Worm (Caenorhabditis elegans) whole organism, L2 larva: ENCODE data around the gene srm-5.

Source experiments
- lin-13 ChIP-seq: fragments of 150-350 bp; optimal IDR thresholded peaks from 2 replicates; lab custom pipeline; 2014; ENCODE audit warnings: missing biosample characterization, missing genetic modification reagents, missing genetic modification characterization
- lin-39 ChIP-seq: fragments of 150-350 bp; optimal IDR thresholded peaks from 2 replicates; lab custom pipeline; 2014; ENCODE audit warnings: missing biosample characterization, missing genetic modification reagents, missing genetic modification characterization
- lsy-2 ChIP-seq, 2 experiments: fragments of 150-350 bp in 1 of 2; sonication (generic microtip) in 1 of 2; optimal IDR thresholded peaks; 2 replicates each; lab custom pipeline; 2014 to 2017; ENCODE audit warnings: missing biosample characterization in 2 of 2, missing genetic modification characterization in 2 of 2
- nhr-25 ChIP-seq: fragments of 150-350 bp; sonication (generic microtip); optimal IDR thresholded peaks from 3 replicates; lab custom pipeline; 2014; ENCODE audit warnings: missing biosample characterization, missing genetic modification characterization

DNA sequence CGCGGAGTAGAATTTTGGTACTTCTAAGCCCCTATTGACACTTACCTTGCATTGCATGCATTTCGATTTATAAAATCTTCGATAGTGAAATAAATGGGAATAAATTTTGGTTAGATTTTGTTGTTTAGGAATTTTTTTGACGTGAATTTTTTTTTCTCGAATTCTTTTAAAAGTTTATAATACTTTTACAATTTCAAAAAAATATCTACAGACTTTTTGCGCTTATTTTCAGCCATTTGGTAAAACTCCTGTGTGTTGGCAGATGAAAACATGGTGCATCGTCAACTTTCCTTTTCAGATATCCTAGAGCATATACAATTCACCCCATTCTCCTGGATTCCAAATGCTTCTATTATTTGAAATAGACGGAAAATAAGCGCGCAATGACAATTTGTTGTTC, 44.4 kb upstream of the srm-5 start, which contains the start of gene F14D7.18:
- no peak for TF ChIP-seq lin-13
- no peak for TF ChIP-seq lin-39
- no peak for TF ChIP-seq nhr-25
- TF ChIP-seq lsy-2 (tag; optimal IDR thresholded peaks at IDR 0.05; lab: Kevin White, UChicago) = no peak
